Worm (Caenorhabditis elegans) whole organism, midembryonic: ENCODE results near the gene ceh-54.

ENCODE experiments used
- T22C8.4 ChIP-seq: fragments of 200-800 bp; sonication (Bioruptor generic); IDR thresholded peaks from 2 replicates; pipeline ENCODE4 v1.3.6; 2022; ENCODE audit warnings: missing genetic modification characterization, missing compliant biosample characterization
- cog-1 ChIP-seq: sonication (generic microtip); optimal IDR thresholded peaks from 2 replicates; lab custom pipeline; 2016; ENCODE audit warnings: missing genetic modification characterization, missing compliant biosample characterization
- flt-1 ChIP-seq: fragments of 200-800 bp; sonication (Bioruptor generic); IDR thresholded peaks from 2 replicates; pipeline ENCODE4 v1.3.6; 2022; ENCODE audit warnings: missing genetic modification characterization, missing compliant biosample characterization
- med-1 ChIP-seq: sonication (generic microtip); optimal IDR thresholded peaks from 2 replicates; lab custom pipeline; 2017; ENCODE audit warnings: missing genetic modification characterization, mild to moderate bottlenecking, missing compliant biosample characterization, antibody characterized with exemption, missing genetic modification reagents; ENCODE audit not compliant: insufficient read depth
- ztf-29 ChIP-seq: fragments of 200-800 bp; sonication (Bioruptor generic); IDR thresholded peaks from 2 replicates; pipeline ENCODE4 v1.3.6; 2022; ENCODE audit warnings: missing genetic modification reagents, missing genetic modification characterization, missing compliant biosample characterization

- TF ChIP-seq T22C8.4 (GFP tag; lab: Robert Waterston, UW) (no peak), med-1 (no peak), cog-1 (tag; lab: Kevin White, UChicago) (no peak), ztf-29 (GFP tag; lab: Robert Waterston, UW) (no peak), flt-1 (GFP tag; lab: Robert Waterston, UW) (no peak)
These were observed 33.6 kb downstream of the ceh-54 start, which contains the start of gene odd-2 for ce11 chrX:6160427-6160826.
